Fruit fly (Drosophila melanogaster): Measurements from ENCODE around the gene CG15432.

Gene CG15432

DNA sequence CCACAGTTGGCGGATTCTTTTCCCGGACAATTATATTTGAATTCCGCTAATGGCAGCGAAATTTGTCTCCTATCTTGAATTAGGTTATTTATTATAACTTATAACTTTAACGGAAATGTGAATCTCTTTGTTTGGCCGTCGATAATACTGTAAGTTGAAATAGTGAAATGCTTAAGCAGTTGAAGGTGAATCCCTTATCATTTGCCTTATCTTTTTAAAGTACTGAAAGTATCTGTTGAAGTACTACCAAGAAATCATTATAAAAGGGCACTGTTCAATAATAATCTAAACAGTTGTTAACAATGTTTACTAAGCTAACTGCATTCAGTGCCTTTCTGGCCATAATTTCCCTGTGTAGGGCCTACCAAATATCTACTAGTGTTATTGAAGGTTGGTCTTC, 31.3 kb upstream of the CG15432 start, which contains the start of gene CG43055:
Gene CG43055, plus strand, starts transcription at position 301 of the 400 bp plus-strand sequence.
- no peak for TF ChIP-seq Sox15 (GFP tag; optimal IDR thresholded peaks at IDR 0.05)

dm6 chr2L:4414059-4414458, 28.1 kb upstream of the CG15432 start:
- TF ChIP-seq CG8119 (GFP tag; IDR thresholded peaks at IDR 0.05) (no peak), svp (GFP tag) (no peak), CG15336 (GFP tag; IDR thresholded peaks at IDR 0.05) (no peak), topi (GFP tag; optimal IDR thresholded peaks at IDR 0.05) (no peak), CG7368 (GFP tag; optimal IDR thresholded peaks at IDR 0.05) (no peak), CG8319 (GFP tag; optimal IDR thresholded peaks at IDR 0.05) (no peak), CG11762 (GFP tag; optimal IDR thresholded peaks at IDR 0.05; ENCODE audit: insufficient read depth) (no peak), CG4318 (GFP tag; optimal IDR thresholded peaks at IDR 0.05) (no peak), esn (GFP tag; optimal IDR thresholded peaks at IDR 0.05) (no peak), Sox102F (GFP tag; optimal IDR thresholded peaks at IDR 0.05) (no peak), Gug (GFP tag; IDR thresholded peaks at IDR 0.05) (no peak), fkh (GFP tag; optimal IDR thresholded peaks at IDR 0.05) (no peak), salr (GFP tag; optimal IDR thresholded peaks at IDR 0.05) (no peak), CG6854 (GFP tag; optimal IDR thresholded peaks at IDR 0.05) (no peak)

dm6 chr2L:4416089-4416488, 26.0 kb upstream of the CG15432 start:
- TF ChIP-seq CG6276 (GFP tag; optimal IDR thresholded peaks at IDR 0.05) (peak; percentile 17), CG3032 (tag; optimal IDR thresholded peaks at IDR 0.05) (no peak), CG34406 (GFP tag; optimal IDR thresholded peaks at IDR 0.05) (peak; percentile 18), net (GFP tag; optimal IDR thresholded peaks at IDR 0.05) (peak; percentile 40), Met (GFP tag; optimal IDR thresholded peaks at IDR 0.05) (peak; percentile 43), Hr39 (GFP tag; optimal IDR thresholded peaks at IDR 0.05) (peak; percentile 35), svp (GFP tag) (peak; percentile 54), pdm3 (GFP tag; optimal IDR thresholded peaks at IDR 0.05) (peak; percentile 48), lz (GFP tag; optimal IDR thresholded peaks at IDR 0.05) (peak; percentile 10), Sox102F (GFP tag; optimal IDR thresholded peaks at IDR 0.05) (peak; percentile 25), Eip75B (GFP tag; optimal IDR thresholded peaks at IDR 0.05) (peak; percentile 53), CG31627 (GFP tag; optimal IDR thresholded peaks at IDR 0.05) (peak; percentile 11), spab (GFP tag; optimal IDR thresholded peaks at IDR 0.05) (peak; percentile 31), vri (GFP tag; optimal IDR thresholded peaks at IDR 0.05) (no peak), CG3919 (GFP tag; optimal IDR thresholded peaks at IDR 0.05) (peak; percentile 53), Sox14 (GFP tag; optimal IDR thresholded peaks at IDR 0.05) (peak; percentile 43), fkh (GFP tag; optimal IDR thresholded peaks at IDR 0.05) (no peak), esn (GFP tag; optimal IDR thresholded peaks at IDR 0.05) (no peak), Gug (GFP tag; IDR thresholded peaks at IDR 0.05) (no peak), CG11902 (GFP tag; optimal IDR thresholded peaks at IDR 0.05) (no peak), CG16779 (tag; optimal IDR thresholded peaks at IDR 0.05) (no peak), ss (GFP tag; optimal IDR thresholded peaks at IDR 0.05) (peak in 1 of 2 experiments; percentile 33), CG11294 (GFP tag; IDR thresholded peaks at IDR 0.05) (no peak), OdsH (GFP tag; optimal IDR thresholded peaks at IDR 0.05) (peak; percentile 50), dac (GFP tag; optimal IDR thresholded peaks at IDR 0.05) (no peak), salr (GFP tag; optimal IDR thresholded peaks at IDR 0.05) (peak in 1 of 2 experiments; percentile 5), CG15336 (GFP tag; IDR thresholded peaks at IDR 0.05) (peak; percentile 36; the same call in 1 of the 2 replicates), achi (GFP tag; optimal IDR thresholded peaks at IDR 0.05) (peak; percentile 47), CG6792 (GFP tag; optimal IDR thresholded peaks at IDR 0.05) (peak; percentile 26), fd85E (GFP tag; optimal IDR thresholded peaks at IDR 0.05) (no peak), cyc (GFP tag; optimal IDR thresholded peaks at IDR 0.05) (peak; percentile 32), CG8119 (GFP tag; IDR thresholded peaks at IDR 0.05) (0 out of 3 replicates have a peak, but pooled peaks have one; percentile 24), CG6854 (GFP tag; optimal IDR thresholded peaks at IDR 0.05) (no peak), CG1621 (tag; optimal IDR thresholded peaks at IDR 0.05) (peak; percentile 32), Ets21C (GFP tag; optimal IDR thresholded peaks at IDR 0.05) (peak; percentile 23), CG6163 (GFP tag; IDR thresholded peaks at IDR 0.05) (peak; percentile 49; the same call in 1 of the 3 replicates), Eip93F (GFP tag; optimal IDR thresholded peaks at IDR 0.05) (no peak), Smox (GFP tag; optimal IDR thresholded peaks at IDR 0.05) (peak; percentile 13), CG10669 (GFP tag; optimal IDR thresholded peaks at IDR 0.05) (peak; percentile 48), CG11762 (GFP tag; optimal IDR thresholded peaks at IDR 0.05; ENCODE audit: insufficient read depth) (peak; percentile 11), CG32006 (GFP tag; optimal IDR thresholded peaks at IDR 0.05) (peak; percentile 50), fd59A (GFP tag; optimal IDR thresholded peaks at IDR 0.05) (peak; percentile 21)

All from whole organism, prepupa.